Worm (Caenorhabditis elegans): ENCODE measurements around the gene F54D5.23.

F54D5.23 gene

DNA sequence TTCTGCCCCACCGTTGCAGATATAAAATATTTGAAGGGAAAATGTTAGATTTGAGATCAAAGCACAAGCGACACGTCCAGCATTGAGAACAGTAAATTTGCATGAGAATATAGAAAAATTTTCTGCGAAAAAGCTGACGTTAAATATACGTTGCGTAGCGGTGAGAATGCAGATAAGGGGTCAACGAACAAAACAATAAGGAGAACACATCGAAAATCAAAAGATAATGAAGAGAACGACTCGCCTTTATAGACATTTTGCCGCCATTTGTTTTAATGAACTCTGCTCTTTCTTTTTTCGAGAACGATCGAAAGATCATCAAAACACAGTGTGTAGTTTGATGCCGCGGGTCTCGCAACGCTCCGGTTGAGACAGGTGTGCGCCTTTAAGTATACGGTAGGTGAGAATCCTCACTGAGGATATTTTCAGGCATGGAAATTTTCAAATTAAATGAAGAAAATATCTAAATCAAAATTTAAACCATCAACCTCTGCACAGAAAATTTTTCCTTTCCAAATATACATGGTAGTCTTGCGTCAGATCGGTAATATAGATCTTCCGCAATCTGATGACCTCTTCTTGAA lies 27.2 kb upstream of the F54D5.23 start:
- TF ChIP-seq zip-5 (tag; optimal IDR thresholded peaks at IDR 0.05) (no peak), hlh-13 (GFP tag; optimal IDR thresholded peaks at IDR 0.05) (no peak), elt-2 (tag; optimal IDR thresholded peaks at IDR 0.05) (peak; percentile 49), ceh-45 (GFP tag; IDR thresholded peaks at IDR 0.05) (no peak), ceh-34 (tag; optimal IDR thresholded peaks at IDR 0.05) (no peak), ets-4 (tag; optimal IDR thresholded peaks at IDR 0.05) (no peak), tbx-2 (tag; optimal IDR thresholded peaks at IDR 0.05) (no peak), lin-11 (tag; optimal IDR thresholded peaks at IDR 0.05) (no peak), sox-2 (GFP tag; IDR thresholded peaks at IDR 0.05) (no peak)

DNA sequence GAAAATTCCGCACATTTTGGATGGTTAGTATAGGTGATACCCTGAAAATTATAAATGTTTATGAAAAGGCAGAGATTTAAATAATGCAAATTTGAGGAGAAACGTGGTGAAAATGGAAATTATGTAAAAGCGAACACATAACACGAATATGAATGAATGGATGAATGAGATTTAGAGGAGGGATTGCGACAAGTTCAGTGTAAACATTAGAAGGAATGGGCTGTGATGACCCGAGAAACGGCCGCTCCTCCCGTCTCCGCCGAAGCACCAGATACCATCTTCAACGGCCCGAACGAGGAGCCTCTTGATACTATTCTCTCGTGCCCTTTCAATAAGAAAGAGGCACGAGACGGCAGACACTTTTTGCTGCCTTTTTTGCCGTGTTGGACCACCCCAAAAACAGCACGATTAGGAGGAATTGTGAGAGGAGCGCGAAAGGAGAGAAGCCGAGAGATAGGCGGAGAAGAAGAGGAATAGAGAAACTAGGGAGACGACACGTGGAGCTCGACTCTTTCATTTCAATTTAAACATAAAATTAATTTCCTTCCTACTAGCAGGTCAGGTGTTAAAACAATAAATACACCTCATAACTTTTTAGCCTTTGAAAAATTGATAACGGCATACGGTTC lies 26.4 kb upstream of the F54D5.23 start, which contains the start of gene gfat-1:
Gene gfat-1 (minus strand): TSS at position 51 of the 629 bp plus-strand sequence.
- TF ChIP-seq nfya-1 (tag; optimal IDR thresholded peaks at IDR 0.05) (peak; percentile 15), ceh-31 (tag; optimal IDR thresholded peaks at IDR 0.05) (peak; percentile 14), pax-1 (tag; optimal IDR thresholded peaks at IDR 0.05) (no peak), madf-2 (tag; optimal IDR thresholded peaks at IDR 0.05) (no peak), ceh-18 (tag; optimal IDR thresholded peaks at IDR 0.05) (no peak), hlh-30 (tag; optimal IDR thresholded peaks at IDR 0.05; ENCODE audit: insufficient read depth) (peak; percentile 16), tbx-2 (tag; optimal IDR thresholded peaks at IDR 0.05) (peak; percentile 33)

DNA sequence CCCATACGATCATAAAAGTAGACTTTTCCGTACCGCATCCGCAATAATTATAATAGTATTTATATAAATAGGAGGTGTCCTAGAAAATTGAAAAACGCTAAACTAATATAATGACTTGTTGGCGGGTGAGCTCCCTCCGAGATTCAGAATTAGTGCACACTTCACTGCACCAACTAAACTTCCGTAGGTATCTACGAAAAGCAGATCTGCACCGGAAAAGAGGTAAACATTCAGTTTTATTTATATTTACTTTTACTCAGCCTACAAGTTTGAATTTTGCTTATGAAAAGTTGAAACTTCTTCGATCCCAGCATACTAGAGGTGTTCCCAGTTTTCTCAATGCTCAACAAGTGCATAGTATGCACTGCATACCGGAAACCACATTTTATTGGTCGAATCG lies 22.9 kb upstream of the F54D5.23 start, which contains the start of gene F07A11.1:
Gene F07A11.1 (minus strand): TSS at position 101 of the 400 bp plus-strand sequence.
- no peak for TF ChIP-seq pat-9 (tag; optimal IDR thresholded peaks at IDR 0.05)

DNA sequence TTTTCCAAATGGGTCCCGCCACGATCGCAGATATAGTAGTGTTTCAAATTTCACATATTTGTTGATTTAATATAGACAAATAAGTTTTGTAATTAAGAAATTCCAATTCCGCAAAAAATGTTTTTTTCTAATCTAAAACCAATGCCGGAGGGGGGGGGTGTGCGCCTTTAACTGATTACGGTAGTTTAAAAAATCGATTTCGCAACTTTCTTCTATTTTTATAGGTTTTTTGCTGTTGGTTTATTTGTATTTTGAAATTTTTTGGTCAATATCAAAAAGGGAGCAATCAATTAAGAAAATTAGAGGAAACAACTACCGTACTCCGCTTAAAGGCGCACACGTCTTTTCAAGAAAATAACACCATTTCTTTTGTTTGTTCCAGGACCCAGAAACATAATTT lies 22.5 kb upstream of the F54D5.23 start:
- TF ChIP-seq unc-55 (GFP tag; optimal IDR thresholded peaks at IDR 0.05) (no peak), pqm-1 (tag; optimal IDR thresholded peaks at IDR 0.05) (no peak), sox-2 (GFP tag; IDR thresholded peaks at IDR 0.05) (no peak), ceh-14 (tag; optimal IDR thresholded peaks at IDR 0.05) (no peak), ceh-48 (tag; optimal IDR thresholded peaks at IDR 0.05) (no peak), T23F11.4 (GFP tag; optimal IDR thresholded peaks at IDR 0.05) (no peak), npax-4 (tag; optimal IDR thresholded peaks at IDR 0.05) (no peak), pax-1 (tag; optimal IDR thresholded peaks at IDR 0.05) (no peak), zip-5 (tag; optimal IDR thresholded peaks at IDR 0.05) (no peak), dve-1 (tag; optimal IDR thresholded peaks at IDR 0.05) (no peak), lim-6 (tag; optimal IDR thresholded peaks at IDR 0.05) (no peak), ets-4 (tag; optimal IDR thresholded peaks at IDR 0.05) (no peak), elt-2 (tag; optimal IDR thresholded peaks at IDR 0.05) (no peak), dmd-4 (tag; optimal IDR thresholded peaks at IDR 0.05; ENCODE audit: borderline replicate concordance) (no peak)

ce11 chrII:11588304-11588703 lies 19.2 kb upstream of the F54D5.23 start:
- no peak for TF ChIP-seq ceh-30 (tag; optimal IDR thresholded peaks at IDR 0.05)
- no peak for TF ChIP-seq nfya-1 (tag; optimal IDR thresholded peaks at IDR 0.05)
- TF ChIP-seq elt-2 (tag; optimal IDR thresholded peaks at IDR 0.05): no peak
- TF ChIP-seq gmeb-2 (tag; optimal IDR thresholded peaks at IDR 0.05): no peak
- TF ChIP-seq pros-1 (tag; optimal IDR thresholded peaks at IDR 0.05): no peak
- TF ChIP-seq unc-55 (GFP tag; optimal IDR thresholded peaks at IDR 0.05): no peak
- TF ChIP-seq lin-11 (tag; optimal IDR thresholded peaks at IDR 0.05): no peak
- TF ChIP-seq ceh-6 (GFP tag; optimal IDR thresholded peaks at IDR 0.05): no peak
- no peak for TF ChIP-seq pax-1 (tag; optimal IDR thresholded peaks at IDR 0.05)
- TF ChIP-seq pat-9 (tag; optimal IDR thresholded peaks at IDR 0.05): no peak
- TF ChIP-seq nhr-11 (tag; optimal IDR thresholded peaks at IDR 0.05): no peak
- TF ChIP-seq ceh-34 (tag; optimal IDR thresholded peaks at IDR 0.05): no peak
- no peak for TF ChIP-seq ceh-22 (tag; optimal IDR thresholded peaks at IDR 0.05)
- no peak for TF ChIP-seq ceh-48 (tag; optimal IDR thresholded peaks at IDR 0.05)
- no peak for TF ChIP-seq ztf-16 (tag; optimal IDR thresholded peaks at IDR 0.05)
- no peak for TF ChIP-seq dve-1 (tag; optimal IDR thresholded peaks at IDR 0.05)
- TF ChIP-seq madf-2 (tag; optimal IDR thresholded peaks at IDR 0.05): no peak
- TF ChIP-seq unc-3 (GFP tag; conservative IDR thresholded peaks at IDR 0.05): no peak
- no peak for TF ChIP-seq unc-3 (tag; optimal IDR thresholded peaks at IDR 0.05)

Data from whole organism, late embryonic.